Worm (Caenorhabditis elegans) whole organism, L4/young adult: Measurements from ENCODE around the gene F19C7.8.

ENCODE experiments used
- W03F9.2 ChIP-seq: fragments of 150-350 bp; optimal IDR thresholded peaks from 2 replicates; lab custom pipeline; 2014; ENCODE audit warnings: missing biosample characterization, missing genetic modification characterization
- dao-5 ChIP-seq: sonication (generic microtip); optimal IDR thresholded peaks from 2 replicates; lab custom pipeline; 2016; ENCODE audit warnings: missing genotype, missing genetic modification characterization, moderate library complexity, missing compliant biosample characterization
- him-1 ChIP-seq: sonication (generic microtip); optimal IDR thresholded peaks from 2 replicates; lab custom pipeline; 2016; ENCODE audit warnings: missing genotype, missing genetic modification reagents, missing genetic modification characterization, missing compliant biosample characterization

The F19C7.8 gene

ce11 chrIV:4637840-4638239 lies at the start of gene F19C7.8:
TSS of gene F19C7.8 (minus strand) at chrIV:4638095.
- no peak for TF ChIP-seq him-1 (tag; lab: Kevin White, UChicago)
- TF ChIP-seq dao-5: no peak
- TF ChIP-seq W03F9.2 (tag; lab: Kevin White, UChicago): no peak

- TF ChIP-seq dao-5: no peak
- no peak for TF ChIP-seq him-1 (tag; lab: Kevin White, UChicago)
- no peak for TF ChIP-seq W03F9.2 (tag; lab: Kevin White, UChicago)
Measured at ce11 chrIV:4686898-4687297, 49.0 kb upstream of the F19C7.8 start.

ce11 chrIV:4686291-4686830 lies 48.5 kb upstream of the F19C7.8 start:
- no peak for TF ChIP-seq dao-5
- no peak for TF ChIP-seq him-1 (tag; lab: Kevin White, UChicago)
- no peak for TF ChIP-seq W03F9.2 (tag; lab: Kevin White, UChicago)

ce11 chrIV:4683149-4683548 lies 45.3 kb upstream of the F19C7.8 start:
- TF ChIP-seq dao-5 (no peak), W03F9.2 (tag; lab: Kevin White, UChicago) (no peak), him-1 (tag; lab: Kevin White, UChicago) (no peak)

ce11 chrIV:4678718-4679117 lies 40.8 kb upstream of the F19C7.8 start, which contains the start of gene kin-36:
TSS of gene kin-36 (plus strand) at chrIV:4679018.
- TF ChIP-seq dao-5 (no peak), him-1 (tag; lab: Kevin White, UChicago) (no peak), W03F9.2 (tag; lab: Kevin White, UChicago) (no peak)

- TF ChIP-seq W03F9.2 (tag; lab: Kevin White, UChicago) (no peak), dao-5 (no peak), him-1 (tag; lab: Kevin White, UChicago) (no peak)
Measured at ce11 chrIV:4674322-4674721, 36.4 kb upstream of the F19C7.8 start.

ce11 chrIV:4673332-4673731 lies 35.4 kb upstream of the F19C7.8 start:
- TF ChIP-seq W03F9.2 (tag; lab: Kevin White, UChicago) (no peak), dao-5 (no peak), him-1 (tag; lab: Kevin White, UChicago) (no peak)

- TF ChIP-seq him-1 (tag; lab: Kevin White, UChicago) (no peak), W03F9.2 (tag; lab: Kevin White, UChicago) (no peak), dao-5 (no peak)
Measured at ce11 chrIV:4669242-4669641, 31.3 kb upstream of the F19C7.8 start, which contains the start of gene F29B9.12. TSS of gene F29B9.12 (plus strand) at chrIV:4669542.

- TF ChIP-seq dao-5 (no peak), him-1 (tag; lab: Kevin White, UChicago) (no peak), W03F9.2 (tag; lab: Kevin White, UChicago) (no peak)
Measured at ce11 chrIV:4667835-4668234, 29.9 kb upstream of the F19C7.8 start.

- TF ChIP-seq him-1 (tag; lab: Kevin White, UChicago) (no peak), W03F9.2 (tag; lab: Kevin White, UChicago) (no peak), dao-5 (no peak)
Measured at ce11 chrIV:4667383-4667782, 29.5 kb upstream of the F19C7.8 start.

ce11 chrIV:4665079-4665478 lies 27.2 kb upstream of the F19C7.8 start, which contains the start of gene F29B9.1:
TSS of gene F29B9.1 (plus strand) at chrIV:4665379.
- TF ChIP-seq dao-5: no peak
- TF ChIP-seq him-1 (tag; lab: Kevin White, UChicago): no peak
- TF ChIP-seq W03F9.2 (tag; lab: Kevin White, UChicago): no peak

- TF ChIP-seq him-1 (tag; lab: Kevin White, UChicago): peak; percentile 39
- TF ChIP-seq dao-5: no peak
- peak; percentile 93 for TF ChIP-seq W03F9.2 (tag; lab: Kevin White, UChicago)
Measured at ce11 chrIV:4660151-4661041, 22.5 kb upstream of the F19C7.8 start, which contains the start of the genes F29B9.11 and jmjd-1.2. TSS of gene F29B9.11 (minus strand) at chrIV:4660201. TSS of gene jmjd-1.2 (plus strand) at chrIV:4660991.

ce11 chrIV:4659277-4659676 lies 21.4 kb upstream of the F19C7.8 start, which contains the start of gene mrps-21:
TSS of gene mrps-21 (minus strand) at chrIV:4659517.
- TF ChIP-seq him-1 (tag; lab: Kevin White, UChicago): no peak
- no peak for TF ChIP-seq W03F9.2 (tag; lab: Kevin White, UChicago)
- no peak for TF ChIP-seq dao-5

- no peak for TF ChIP-seq him-1 (tag; lab: Kevin White, UChicago)
- no peak for TF ChIP-seq dao-5
Measured at ce11 chrIV:4657874-4658273, 20.0 kb upstream of the F19C7.8 start, which contains the start of gene col-111. TSS of gene col-111 (minus strand) at chrIV:4657974.
